Worm (Caenorhabditis elegans): ENCODE results near the gene mff-1.

mff-1 gene

DNA sequence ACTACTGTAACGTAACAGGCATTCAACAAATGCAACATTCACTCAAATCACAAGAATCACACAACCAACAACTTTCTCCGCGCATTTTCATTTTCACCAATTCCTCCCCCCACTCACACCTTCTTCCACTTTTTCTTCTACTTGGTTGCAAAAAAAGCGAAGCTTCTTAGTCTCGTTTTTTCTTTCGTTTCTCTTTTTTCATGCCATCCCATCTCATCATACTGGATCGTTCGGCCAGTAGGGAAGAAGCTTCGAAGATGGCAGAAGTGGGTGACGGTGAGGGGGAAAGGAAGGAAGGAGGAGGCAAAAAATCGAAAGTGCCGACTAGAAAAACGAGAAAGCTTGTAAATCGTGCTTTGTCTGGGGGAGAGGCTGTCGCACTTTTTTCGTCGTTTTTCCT lies 16.1 kb upstream of the mff-1 start:
- no peak for TF ChIP-seq gmeb-2 (tag; optimal IDR thresholded peaks at IDR 0.05)
- TF ChIP-seq ahr-1 (tag; optimal IDR thresholded peaks at IDR 0.05) = no peak
- no peak for TF ChIP-seq eyg-1 (tag; optimal IDR thresholded peaks at IDR 0.05)
- TF ChIP-seq dmd-4 (tag; optimal IDR thresholded peaks at IDR 0.05; ENCODE audit: borderline replicate concordance) = no peak
- no peak for TF ChIP-seq syd-9 (tag; optimal IDR thresholded peaks at IDR 0.05)
- TF ChIP-seq fkh-6 (tag; optimal IDR thresholded peaks at IDR 0.05) = no peak

DNA sequence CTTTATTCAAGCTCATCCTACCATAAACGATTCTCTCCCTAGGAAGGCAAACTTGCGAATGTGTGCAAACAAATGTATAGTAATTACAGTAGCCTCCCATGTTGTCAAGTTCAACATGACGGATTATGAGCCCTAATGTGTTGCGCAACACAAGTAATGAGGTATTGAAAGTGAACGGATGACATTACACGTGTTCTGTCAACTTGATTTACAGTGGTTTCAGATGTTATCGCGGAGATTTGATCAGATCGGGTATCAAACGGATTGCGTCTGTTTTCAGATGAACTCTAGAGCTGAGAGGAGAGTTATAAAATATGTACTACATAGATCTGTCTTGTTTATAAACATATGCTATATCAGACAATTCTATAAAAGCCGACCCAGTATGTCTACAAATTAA lies 15.3 kb upstream of the mff-1 start:
- TF ChIP-seq ceh-9 (tag; optimal IDR thresholded peaks at IDR 0.05) (no peak), madf-2 (tag; optimal IDR thresholded peaks at IDR 0.05) (no peak), ceh-30 (tag; optimal IDR thresholded peaks at IDR 0.05) (no peak), gmeb-2 (tag; optimal IDR thresholded peaks at IDR 0.05) (no peak), lim-6 (tag; optimal IDR thresholded peaks at IDR 0.05) (no peak), fax-1 (tag; optimal IDR thresholded peaks at IDR 0.05) (no peak), ttx-3 (tag; optimal IDR thresholded peaks at IDR 0.05) (no peak)

DNA sequence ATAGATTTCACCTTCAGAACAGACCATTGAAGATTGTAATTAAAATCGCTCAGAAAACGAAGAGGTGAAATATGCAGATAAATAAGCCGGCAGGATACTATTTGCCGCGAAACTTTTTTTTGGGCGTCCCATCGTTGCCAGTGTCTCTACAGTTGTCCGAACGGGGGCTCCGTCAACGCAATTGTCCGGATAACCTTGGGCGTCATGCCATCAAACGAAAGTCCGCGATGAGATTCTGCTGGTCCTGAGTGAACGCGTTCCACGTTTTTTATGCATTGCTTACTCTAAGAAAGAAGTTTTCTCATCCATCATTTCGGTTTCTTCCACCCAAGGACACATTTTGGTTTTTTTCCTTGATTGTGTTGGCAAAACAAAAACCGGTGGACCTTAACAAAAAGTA lies 13.8 kb upstream of the mff-1 start:
- no peak for TF ChIP-seq C08G9.2 (tag; optimal IDR thresholded peaks at IDR 0.05)
- no peak for TF ChIP-seq ceh-9 (tag; optimal IDR thresholded peaks at IDR 0.05)

ce11 chrX:12999567-12999966 lies 12.5 kb upstream of the mff-1 start:
- TF ChIP-seq unc-3 (GFP tag; conservative IDR thresholded peaks at IDR 0.05) (no peak), unc-3 (tag; optimal IDR thresholded peaks at IDR 0.05) (no peak), pros-1 (tag; optimal IDR thresholded peaks at IDR 0.05) (no peak), tbx-7 (tag; optimal IDR thresholded peaks at IDR 0.05) (no peak), ets-4 (tag; optimal IDR thresholded peaks at IDR 0.05) (no peak), ceh-34 (tag; optimal IDR thresholded peaks at IDR 0.05) (no peak), madf-2 (tag; optimal IDR thresholded peaks at IDR 0.05) (no peak), elt-4 (tag; optimal IDR thresholded peaks at IDR 0.05) (no peak), odd-2 (tag; optimal IDR thresholded peaks at IDR 0.05) (no peak), ceh-24 (tag; optimal IDR thresholded peaks at IDR 0.05) (no peak)

ce11 chrX:12996161-12996560 lies 9.1 kb upstream of the mff-1 start:
- TF ChIP-seq pha-2 (tag; optimal IDR thresholded peaks at IDR 0.05) = no peak
- TF ChIP-seq ceh-6 (GFP tag; optimal IDR thresholded peaks at IDR 0.05) = no peak
- no peak for TF ChIP-seq ama-1 (optimal IDR thresholded peaks at IDR 0.05)
- TF ChIP-seq unc-86 (tag; optimal IDR thresholded peaks at IDR 0.05) = no peak
- TF ChIP-seq lin-11 (tag; optimal IDR thresholded peaks at IDR 0.05) = no peak
- no peak for TF ChIP-seq ttx-3 (tag; optimal IDR thresholded peaks at IDR 0.05)
- TF ChIP-seq ceh-48 (tag; optimal IDR thresholded peaks at IDR 0.05) = no peak
- TF ChIP-seq hlh-6 (tag; optimal IDR thresholded peaks at IDR 0.05) = no peak
- TF ChIP-seq dve-1 (tag; optimal IDR thresholded peaks at IDR 0.05) = no peak
- no peak for TF ChIP-seq dmd-4 (tag; optimal IDR thresholded peaks at IDR 0.05; ENCODE audit: borderline replicate concordance)
- no peak for TF ChIP-seq unc-3 (GFP tag; conservative IDR thresholded peaks at IDR 0.05)
- no peak for TF ChIP-seq unc-3 (tag; optimal IDR thresholded peaks at IDR 0.05)
- TF ChIP-seq gmeb-2 (tag; optimal IDR thresholded peaks at IDR 0.05) = no peak
- TF ChIP-seq tbx-2 (tag; optimal IDR thresholded peaks at IDR 0.05) = no peak
- TF ChIP-seq ceh-34 (tag; optimal IDR thresholded peaks at IDR 0.05) = no peak
- TF ChIP-seq ztf-16 (tag; optimal IDR thresholded peaks at IDR 0.05) = no peak
- no peak for TF ChIP-seq tbx-7 (tag; optimal IDR thresholded peaks at IDR 0.05)

All from whole organism, late embryonic.